Fruit fly (Drosophila melanogaster) whole organism, prepupa: ENCODE measurements around the gene smp-30.

Source experiments
- Blimp-1 ChIP-seq: fragments of 200-800 bp; sonication (Bioruptor generic); optimal IDR thresholded peaks from 3 replicates; lab custom pipeline; 2017; ENCODE audit warnings: missing biosample characterization, missing genetic modification characterization, mild to moderate bottlenecking, moderate library complexity, missing genetic modification reagents
- CG10631 ChIP-seq: fragments of 200-800 bp; sonication (Bioruptor generic); optimal IDR thresholded peaks from 2 replicates; lab custom pipeline; 2016; ENCODE audit warnings: missing biosample characterization, missing genetic modification characterization
- CG10669 ChIP-seq: fragments of 200-800 bp; sonication (Bioruptor generic); optimal IDR thresholded peaks from 3 replicates; lab custom pipeline; 2018; ENCODE audit warnings: missing biosample characterization, mild to moderate bottlenecking, missing genetic modification characterization, moderate library complexity
- CG11294 ChIP-seq: fragments of 200-800 bp; sonication (Bioruptor generic); IDR thresholded peaks from 2 replicates; pipeline ENCODE4 v1.3.6; 2022; ENCODE audit warnings: missing biosample characterization, missing genetic modification characterization
- CG11762 ChIP-seq: fragments of 200-800 bp; sonication (Bioruptor generic); optimal IDR thresholded peaks from 3 replicates; lab custom pipeline; 2016; ENCODE audit warnings: missing biosample characterization, missing genetic modification characterization; ENCODE audit not compliant: insufficient read depth
- CG11902 ChIP-seq: fragments of 200-800 bp; sonication (Bioruptor generic); optimal IDR thresholded peaks from 3 replicates; lab custom pipeline; 2016; ENCODE audit warnings: missing biosample characterization, missing genetic modification characterization
- CG15336 ChIP-seq: fragments of 200-800 bp; sonication (Bioruptor generic); IDR thresholded peaks from 2 replicates; pipeline ENCODE4 v1.3.6; 2022; ENCODE audit warnings: missing biosample characterization, missing genetic modification characterization
- CG16779 ChIP-seq: fragments of 200-800 bp; sonication (Bioruptor generic); optimal IDR thresholded peaks from 3 replicates; lab custom pipeline; 2017; ENCODE audit warnings: missing biosample characterization, mild to moderate bottlenecking, missing genetic modification characterization
- CG31627 ChIP-seq: fragments of 200-800 bp; sonication (Bioruptor generic); optimal IDR thresholded peaks from 3 replicates; lab custom pipeline; 2016; ENCODE audit warnings: missing biosample characterization, missing genetic modification characterization
- CG32006 ChIP-seq: fragments of 200-800 bp; sonication (Bioruptor generic); optimal IDR thresholded peaks from 3 replicates; lab custom pipeline; 2017; ENCODE audit warnings: missing biosample characterization, mild to moderate bottlenecking, missing genetic modification characterization
- CG34406 ChIP-seq: fragments of 200-800 bp; sonication (Bioruptor generic); optimal IDR thresholded peaks from 3 replicates; lab custom pipeline; 2016; ENCODE audit warnings: missing biosample characterization, missing genetic modification characterization
- CG3919 ChIP-seq: fragments of 200-800 bp; sonication (Bioruptor generic); optimal IDR thresholded peaks from 3 replicates; lab custom pipeline; 2016; ENCODE audit warnings: missing biosample characterization, missing genetic modification characterization
- CG4318 ChIP-seq: fragments of 200-800 bp; sonication (Bioruptor generic); optimal IDR thresholded peaks from 3 replicates; lab custom pipeline; 2017; ENCODE audit warnings: missing biosample characterization, mild to moderate bottlenecking, missing genetic modification characterization
- CG6163 ChIP-seq: fragments of 200-800 bp; sonication (Bioruptor generic); IDR thresholded peaks from 3 replicates; pipeline ENCODE4 v1.3.6; 2022; ENCODE audit warnings: missing biosample characterization, missing genetic modification characterization
- CG6276 ChIP-seq: fragments of 200-800 bp; sonication (Bioruptor generic); optimal IDR thresholded peaks from 2 replicates; lab custom pipeline; 2017; ENCODE audit warnings: missing biosample characterization, mild to moderate bottlenecking, missing genetic modification characterization
- CG6792 ChIP-seq: fragments of 200-800 bp; sonication (Bioruptor generic); optimal IDR thresholded peaks from 3 replicates; lab custom pipeline; 2016; ENCODE audit warnings: missing biosample characterization, missing genetic modification characterization
- CG6808 ChIP-seq: fragments of 200-800 bp; sonication (Bioruptor generic); optimal IDR thresholded peaks from 3 replicates; lab custom pipeline; 2017; ENCODE audit warnings: missing biosample characterization, missing genetic modification characterization, mild to moderate bottlenecking, moderate library complexity, missing genetic modification reagents
- CG6854 ChIP-seq: fragments of 200-800 bp; sonication (Bioruptor generic); optimal IDR thresholded peaks from 2 replicates; lab custom pipeline; 2017; ENCODE audit warnings: missing biosample characterization, mild to moderate bottlenecking, missing genetic modification characterization
- CG7368 ChIP-seq: fragments of 200-800 bp; sonication (Bioruptor generic); optimal IDR thresholded peaks from 3 replicates; lab custom pipeline; 2016; ENCODE audit warnings: missing biosample characterization, missing genetic modification characterization
- CG8119 ChIP-seq: fragments of 200-800 bp; sonication (Bioruptor generic); IDR thresholded peaks from 3 replicates; pipeline ENCODE4 v1.3.6; 2022; ENCODE audit warnings: missing biosample characterization, missing genetic modification characterization
- CG8319 ChIP-seq: fragments of 200-800 bp; sonication (Bioruptor generic); optimal IDR thresholded peaks from 3 replicates; lab custom pipeline; 2016; ENCODE audit warnings: missing biosample characterization, missing genetic modification characterization
- CG8632 ChIP-seq: fragments of 200-800 bp; sonication (Bioruptor generic); optimal IDR thresholded peaks from 3 replicates; lab custom pipeline; 2016; ENCODE audit warnings: missing biosample characterization, missing genetic modification characterization
- CG9139 ChIP-seq: fragments of 200-800 bp; sonication (Bioruptor generic); optimal IDR thresholded peaks from 3 replicates; lab custom pipeline; 2017; ENCODE audit warnings: missing biosample characterization, mild to moderate bottlenecking, missing genetic modification characterization
- Eip78C ChIP-seq: fragments of 200-800 bp; sonication (Bioruptor generic); peaks from one replicate; lab custom pipeline; 2016; ENCODE audit warnings: missing biosample characterization, missing genetic modification characterization
- Ets21C ChIP-seq: fragments of 200-800 bp; sonication (Bioruptor generic); optimal IDR thresholded peaks from 3 replicates; lab custom pipeline; 2016; ENCODE audit warnings: missing biosample characterization, missing genetic modification characterization
- Gug ChIP-seq: fragments of 200-800 bp; sonication (Bioruptor generic); IDR thresholded peaks from 2 replicates; pipeline ENCODE4 v1.3.6; 2022; ENCODE audit warnings: missing biosample characterization, missing genetic modification characterization
- Hr39 ChIP-seq: fragments of 200-800 bp; sonication (Bioruptor generic); optimal IDR thresholded peaks from 2 replicates; lab custom pipeline; 2016; ENCODE audit warnings: missing biosample characterization, missing genetic modification characterization
- Hr4 ChIP-seq: fragments of 200-800 bp; sonication (Bioruptor generic); optimal IDR thresholded peaks from 3 replicates; lab custom pipeline; 2016; ENCODE audit warnings: missing biosample characterization, missing genetic modification characterization
- Lpt ChIP-seq: fragments of 200-800 bp; sonication (Bioruptor generic); optimal IDR thresholded peaks from 3 replicates; lab custom pipeline; 2016; ENCODE audit warnings: missing biosample characterization, missing genetic modification characterization
- OdsH ChIP-seq: fragments of 200-800 bp; sonication (Bioruptor generic); optimal IDR thresholded peaks from 3 replicates; lab custom pipeline; 2016; ENCODE audit warnings: missing biosample characterization, missing genetic modification characterization
- Smox ChIP-seq: fragments of 200-800 bp; sonication (Bioruptor generic); optimal IDR thresholded peaks from 3 replicates; lab custom pipeline; 2016; ENCODE audit warnings: missing biosample characterization, missing genetic modification characterization
- Sox102F ChIP-seq: fragments of 200-800 bp; sonication (Bioruptor generic); optimal IDR thresholded peaks from 2 replicates; lab custom pipeline; 2016; ENCODE audit warnings: missing biosample characterization, mild to moderate bottlenecking, missing genetic modification characterization
- Sox14 ChIP-seq: fragments of 200-800 bp; sonication (Bioruptor generic); optimal IDR thresholded peaks from 3 replicates; lab custom pipeline; 2016; ENCODE audit warnings: missing biosample characterization, missing genetic modification characterization
- Sox15 ChIP-seq: fragments of 200-800 bp; sonication (Bioruptor generic); optimal IDR thresholded peaks from 3 replicates; lab custom pipeline; 2016; ENCODE audit warnings: missing biosample characterization, missing genetic modification characterization
- achi ChIP-seq: fragments of 200-800 bp; sonication (Bioruptor generic); optimal IDR thresholded peaks from 3 replicates; lab custom pipeline; 2016; ENCODE audit warnings: missing biosample characterization, missing genetic modification characterization
- acj6 ChIP-seq: fragments of 200-800 bp; sonication (Bioruptor generic); optimal IDR thresholded peaks from 3 replicates; lab custom pipeline; 2016; ENCODE audit warnings: missing biosample characterization, missing genetic modification characterization
- cyc ChIP-seq: fragments of 200-800 bp; sonication (Bioruptor generic); optimal IDR thresholded peaks from 3 replicates; lab custom pipeline; 2016; ENCODE audit warnings: missing biosample characterization, missing genetic modification characterization
- dac ChIP-seq: fragments of 200-800 bp; sonication (Bioruptor generic); optimal IDR thresholded peaks from 2 replicates; lab custom pipeline; 2017; ENCODE audit warnings: missing biosample characterization, mild to moderate bottlenecking, missing genetic modification characterization
- dsx ChIP-seq: fragments of 200-800 bp; optimal IDR thresholded peaks from 3 replicates; lab custom pipeline; 2019; ENCODE audit warnings: missing biosample characterization, mild to moderate bottlenecking, missing genetic modification characterization, moderate library complexity; ENCODE audit not compliant: poor library complexity, severe bottlenecking
- eg ChIP-seq: fragments of 200-800 bp; sonication (Bioruptor generic); IDR thresholded peaks from 3 replicates; pipeline ENCODE4 v1.3.6; 2022; ENCODE audit warnings: missing biosample characterization, missing genetic modification characterization
- esn ChIP-seq: fragments of 200-800 bp; sonication (Bioruptor generic); optimal IDR thresholded peaks from 2 replicates; lab custom pipeline; 2016; ENCODE audit warnings: missing biosample characterization, mild to moderate bottlenecking, missing genetic modification characterization, moderate library complexity
- fd59A ChIP-seq: fragments of 200-800 bp; sonication (Bioruptor generic); optimal IDR thresholded peaks from 2 replicates; lab custom pipeline; 2017; ENCODE audit warnings: missing biosample characterization, mild to moderate bottlenecking, missing genetic modification characterization, missing genetic modification reagents
- fd85E ChIP-seq: fragments of 200-800 bp; sonication (Bioruptor generic); optimal IDR thresholded peaks from 3 replicates; lab custom pipeline; 2016; ENCODE audit warnings: missing biosample characterization, missing genetic modification characterization
- fkh ChIP-seq: fragments of 200-800 bp; sonication (Bioruptor generic); optimal IDR thresholded peaks from 3 replicates; lab custom pipeline; 2017; ENCODE audit warnings: missing biosample characterization, mild to moderate bottlenecking, missing genetic modification characterization, moderate library complexity
- lz ChIP-seq: fragments of 200-800 bp; sonication (Bioruptor generic); optimal IDR thresholded peaks from 3 replicates; lab custom pipeline; 2016; ENCODE audit warnings: missing biosample characterization, missing genetic modification characterization
- pdm3 ChIP-seq: fragments of 200-800 bp; sonication (Bioruptor generic); optimal IDR thresholded peaks from 3 replicates; lab custom pipeline; 2016; ENCODE audit warnings: missing biosample characterization, missing genetic modification characterization
- spab ChIP-seq: fragments of 200-800 bp; sonication (Bioruptor generic); optimal IDR thresholded peaks from 2 replicates; lab custom pipeline; 2017; ENCODE audit warnings: missing biosample characterization, mild to moderate bottlenecking, missing genetic modification characterization, missing genetic modification reagents
- ss ChIP-seq, 2 experiments: fragments of 200-800 bp; sonication (Bioruptor generic); optimal IDR thresholded peaks; 2 replicates in 1 of 2; 3 replicates in 1 of 2; lab custom pipeline; 2017 to 2018; ENCODE audit warnings: mild to moderate bottlenecking in 2 of 2, missing biosample characterization in 2 of 2, missing genetic modification characterization in 2 of 2, moderate library complexity in 1 of 2
- svp ChIP-seq: fragments of 200-800 bp; sonication (Bioruptor generic); peaks from one replicate; lab custom pipeline; 2016; ENCODE audit warnings: missing biosample characterization, missing genetic modification characterization
- topi ChIP-seq: fragments of 200-800 bp; sonication (Bioruptor generic); optimal IDR thresholded peaks from 3 replicates; lab custom pipeline; 2016; ENCODE audit warnings: missing biosample characterization, missing genetic modification characterization
- vri ChIP-seq: fragments of 200-800 bp; sonication (Bioruptor generic); optimal IDR thresholded peaks from 3 replicates; lab custom pipeline; 2016; ENCODE audit warnings: missing biosample characterization, mild to moderate bottlenecking, missing genetic modification characterization

The smp-30 gene

DNA sequence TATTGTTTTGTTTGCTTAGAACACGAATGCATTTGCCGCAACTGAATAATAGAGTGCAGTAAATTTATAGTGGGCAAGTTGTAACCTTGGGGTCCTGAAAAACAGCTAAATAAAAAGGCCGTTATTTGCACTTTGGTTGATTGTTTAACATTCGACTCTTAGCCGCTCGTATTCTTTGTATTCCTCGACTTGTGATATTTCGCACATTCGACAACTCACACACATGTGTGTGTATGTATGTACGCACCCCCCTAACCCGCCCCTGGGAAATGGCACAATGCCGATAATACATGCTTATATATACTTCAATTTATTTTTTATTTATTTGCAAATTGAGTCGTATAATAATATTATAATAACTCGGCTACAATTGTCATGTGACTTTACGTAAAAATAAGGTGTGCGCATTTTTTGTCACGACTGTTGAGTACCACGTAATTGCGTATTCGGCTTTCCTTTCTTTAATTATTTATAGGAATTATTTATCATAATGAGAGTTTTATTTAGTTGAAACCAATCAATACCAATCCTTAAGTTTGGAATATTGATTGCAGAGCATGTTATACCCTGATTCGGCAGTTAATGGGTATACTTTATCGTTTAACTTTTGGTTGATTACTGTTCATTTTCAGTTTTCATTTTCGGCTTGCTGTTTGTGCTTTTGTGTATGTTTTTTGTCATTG, 3.9 kb upstream of the smp-30 start:
- peak; percentile 73 for TF ChIP-seq CG31627 (GFP tag; lab: Kevin White, UChicago)
- TF ChIP-seq CG15336 (GFP tag; lab: Robert Waterston, UW) = peak; percentile 53; the same call in 1 of the 2 replicates
- TF ChIP-seq Eip78C (GFP tag; lab: Kevin White, UChicago) = peak; percentile 65
- peak; percentile 52 for TF ChIP-seq CG8319 (GFP tag; lab: Kevin White, UChicago)
- peak; percentile 32 for TF ChIP-seq Sox15 (GFP tag; lab: Kevin White, UChicago)
- TF ChIP-seq OdsH (GFP tag; lab: Kevin White, UChicago) = peak; percentile 63
- TF ChIP-seq Blimp-1 (GFP tag; lab: Kevin White, UChicago) = peak; percentile 39
- TF ChIP-seq CG10631 (GFP tag; lab: Kevin White, UChicago) = peak; percentile 48
- TF ChIP-seq lz (GFP tag; lab: Kevin White, UChicago) = peak; percentile 85
- peak; percentile 44 for TF ChIP-seq acj6
- peak; percentile 51 for TF ChIP-seq CG6792 (GFP tag; lab: Kevin White, UChicago)
- TF ChIP-seq ss (GFP tag; optimal IDR thresholded peaks at IDR 0.05; lab: Kevin White, UChicago) = no peak
- TF ChIP-seq Sox102F (GFP tag; lab: Kevin White, UChicago) = peak; percentile 65
- TF ChIP-seq CG32006 (GFP tag; lab: Kevin White, UChicago) = peak; percentile 14
- no peak for TF ChIP-seq CG4318 (GFP tag; lab: Kevin White, UChicago)
- TF ChIP-seq vri = peak; percentile 69
- no peak for TF ChIP-seq CG11294 (GFP tag; lab: Robert Waterston, UW)
- no peak for TF ChIP-seq dsx (GFP tag; lab: Kevin White, UChicago)
- TF ChIP-seq Hr39 (GFP tag; lab: Kevin White, UChicago) = peak; percentile 71
- 0 out of 3 replicates have a peak, but pooled peaks have one; percentile 39 for TF ChIP-seq CG8119 (GFP tag; lab: Robert Waterston, UW)
- peak; percentile 76 for TF ChIP-seq Smox
- peak; percentile 43 for TF ChIP-seq pdm3 (GFP tag; lab: Kevin White, UChicago)
- TF ChIP-seq esn (GFP tag; lab: Kevin White, UChicago) = peak; percentile 83
- peak; percentile 11 for TF ChIP-seq CG6854 (GFP tag; lab: Kevin White, UChicago)
- peak; percentile 82 for TF ChIP-seq topi
- peak; percentile 91 for TF ChIP-seq svp (GFP tag; lab: Kevin White, UChicago)
- TF ChIP-seq CG16779 (tag; lab: Kevin White, UChicago) = no peak
- TF ChIP-seq fkh (GFP tag; lab: Kevin White, UChicago) = peak; percentile 54
- no peak for TF ChIP-seq CG6808 (GFP tag; lab: Kevin White, UChicago)
- no peak for TF ChIP-seq fd59A (GFP tag; lab: Kevin White, UChicago)
- TF ChIP-seq eg = peak; percentile 78; the same call in 2 of the 3 replicates
- peak; percentile 49 for TF ChIP-seq Hr4 (GFP tag; lab: Kevin White, UChicago)
- no peak for TF ChIP-seq spab (GFP tag; lab: Kevin White, UChicago)
- TF ChIP-seq achi (GFP tag; lab: Kevin White, UChicago) = peak; percentile 34
- peak; percentile 41 for TF ChIP-seq CG8632 (GFP tag; lab: Kevin White, UChicago)
- peak; percentile 79 for TF ChIP-seq cyc (GFP tag; lab: Kevin White, UChicago)
- TF ChIP-seq Sox14 (GFP tag; lab: Kevin White, UChicago) = peak; percentile 58
- TF ChIP-seq CG7368 = peak; percentile 37
- TF ChIP-seq dac (GFP tag; lab: Kevin White, UChicago) = no peak
- peak; percentile 70 for TF ChIP-seq CG6163
- TF ChIP-seq CG3919 (GFP tag; lab: Kevin White, UChicago) = peak; percentile 66
- peak; percentile 22; the same call in 1 of the 2 replicates for TF ChIP-seq Gug
- no peak for TF ChIP-seq Lpt (GFP tag; lab: Kevin White, UChicago)
- TF ChIP-seq Ets21C (GFP tag; lab: Kevin White, UChicago) = peak; percentile 53
- peak; percentile 22 for TF ChIP-seq CG11762 (GFP tag; lab: Kevin White, UChicago)
- peak; percentile 66 for TF ChIP-seq CG34406 (GFP tag; lab: Kevin White, UChicago)
- no peak for TF ChIP-seq CG9139 (GFP tag; lab: Kevin White, UChicago)
- peak; percentile 46 for TF ChIP-seq fd85E (GFP tag; lab: Kevin White, UChicago)
- no peak for TF ChIP-seq CG10669 (GFP tag; lab: Kevin White, UChicago)
- TF ChIP-seq CG6276 (GFP tag; lab: Kevin White, UChicago) = no peak
- TF ChIP-seq CG11902 = peak; percentile 59
